Fruit fly (Drosophila melanogaster): ENCODE results near the gene CG6661.

Gene CG6661

DNA sequence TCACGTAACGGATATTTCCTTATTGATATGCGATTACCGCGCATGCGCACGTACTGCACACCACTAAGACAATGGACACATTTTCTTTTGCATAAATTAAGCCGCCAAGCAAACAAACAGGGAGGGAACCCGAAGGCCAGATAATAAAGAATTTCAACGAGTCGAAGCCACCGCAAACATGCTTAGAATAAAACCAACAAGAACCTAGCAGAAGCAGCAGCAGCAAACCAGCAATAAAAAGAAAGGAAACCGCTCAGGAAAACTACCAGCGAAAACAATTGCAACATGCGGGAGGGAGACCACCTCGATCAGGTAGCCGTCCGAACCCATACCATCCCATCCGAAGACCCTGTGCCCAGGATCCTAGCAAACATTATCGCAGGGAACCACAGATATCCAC lies 42.0 kb downstream of the CG6661 start:
- TF ChIP-seq tll (GFP tag; optimal IDR thresholded peaks at IDR 0.05) (peak in 1 of 2 experiments; percentile 75), Bdp1 (GFP tag; optimal IDR thresholded peaks at IDR 0.05) (no peak), cad (GFP tag; optimal IDR thresholded peaks at IDR 0.05) (peak; percentile 82), CG15479 (GFP tag; optimal IDR thresholded peaks at IDR 0.05) (peak; percentile 90), Elba2 (GFP tag; optimal IDR thresholded peaks at IDR 0.05) (peak; percentile 10), kni (GFP tag; optimal IDR thresholded peaks at IDR 0.05) (peak; percentile 74), CG18764 (GFP tag; optimal IDR thresholded peaks at IDR 0.05) (no peak), prd (optimal IDR thresholded peaks at IDR 0.05) (no peak), prd (GFP tag; IDR thresholded peaks at IDR 0.05) (peak; percentile 7; the same call in 1 of the 3 replicates), CG31441 (GFP tag; IDR thresholded peaks at IDR 0.05) (no peak), vvl (GFP tag; IDR thresholded peaks at IDR 0.05) (peak; percentile 56), pfk (GFP tag; optimal IDR thresholded peaks at IDR 0.05) (no peak), D (optimal IDR thresholded peaks at IDR 0.05) (peak; percentile 29), D (GFP tag; optimal IDR thresholded peaks at IDR 0.05) (no peak), insv (GFP tag; optimal IDR thresholded peaks at IDR 0.05) (peak in 1 of 2 experiments; percentile 47), CG3726 (GFP tag; IDR thresholded peaks at IDR 0.05) (0 out of 3 replicates have a peak, but pooled peaks have one; percentile 15), nom (GFP tag; optimal IDR thresholded peaks at IDR 0.05) (no peak), CG17912 (GFP tag; optimal IDR thresholded peaks at IDR 0.05) (no peak), zen (tag; optimal IDR thresholded peaks at IDR 0.05) (peak; percentile 13), CG15011 (GFP tag; optimal IDR thresholded peaks at IDR 0.05) (no peak), CG10959 (GFP tag; IDR thresholded peaks at IDR 0.05) (no peak)

DNA sequence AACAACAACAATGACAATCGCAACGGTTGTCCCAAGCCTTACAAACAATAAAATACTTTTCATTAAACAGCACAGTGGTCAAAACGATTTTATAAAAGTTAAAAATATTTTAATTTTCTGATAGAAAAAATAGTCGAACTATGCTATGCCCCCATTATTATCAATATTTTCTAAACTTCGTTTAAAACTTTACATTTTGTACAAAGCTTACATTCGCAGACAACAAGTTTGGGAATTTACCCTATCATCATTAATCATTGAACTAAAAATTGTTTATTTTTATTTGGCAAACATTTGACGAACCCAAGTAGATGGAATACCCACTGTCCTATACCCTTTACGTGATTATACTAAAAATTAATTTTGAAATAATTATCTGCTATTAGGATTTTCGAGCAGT lies 43.7 kb downstream of the CG6661 start:
- TF ChIP-seq CG2202 (tag; optimal IDR thresholded peaks at IDR 0.05), result no peak
- peak; percentile 55 for TF ChIP-seq sens (GFP tag)
- TF ChIP-seq lola (GFP tag; optimal IDR thresholded peaks at IDR 0.05), result no peak
- TF ChIP-seq eyg (GFP tag; optimal IDR thresholded peaks at IDR 0.05), result no peak
- TF ChIP-seq CG7963 (GFP tag; IDR thresholded peaks at IDR 0.05; ENCODE audit: partially characterized antibody), result no peak

- TF ChIP-seq repo (GFP tag; optimal IDR thresholded peaks at IDR 0.05) (no peak), CG11696 (GFP tag; IDR thresholded peaks at IDR 0.05) (peak; percentile 28; the same call in 1 of the 2 replicates), CG12769 (tag; optimal IDR thresholded peaks at IDR 0.05) (no peak), CG13296 (GFP tag; optimal IDR thresholded peaks at IDR 0.05) (no peak), Bteb2 (GFP tag; optimal IDR thresholded peaks at IDR 0.05) (no peak)
Observed at dm6 chr3L:14079224-14079623, 44.6 kb downstream of the CG6661 start.

DNA sequence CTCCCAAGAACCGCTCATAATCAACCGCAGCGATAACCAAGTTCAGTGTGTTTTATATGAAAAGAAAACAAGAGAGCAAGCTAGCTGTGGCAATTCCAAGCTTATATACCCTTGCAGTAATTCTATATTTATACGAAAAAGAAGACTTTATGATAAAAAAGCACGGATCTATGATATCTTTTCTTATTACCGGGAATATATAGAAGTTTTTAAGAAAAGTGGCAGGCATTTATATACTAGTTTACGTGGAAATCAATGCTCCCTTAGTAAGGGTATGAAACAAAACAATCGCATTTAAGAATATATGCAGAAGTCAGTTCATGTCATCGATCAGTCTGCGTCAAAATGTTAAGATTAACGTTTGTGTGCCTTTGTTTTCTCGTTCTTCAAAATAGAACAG lies 48.7 kb downstream of the CG6661 start, which contains the start of gene CG8100:
Gene CG8100, plus strand, starts transcription at position 333 of the 400 bp plus-strand sequence.
- TF ChIP-seq grn (GFP tag; optimal IDR thresholded peaks at IDR 0.05), result no peak
- no peak for TF ChIP-seq Antp (GFP tag; optimal IDR thresholded peaks at IDR 0.05)
- TF ChIP-seq hb (GFP tag; IDR thresholded peaks at IDR 0.05; ENCODE audit: partially characterized antibody), result no peak
- TF ChIP-seq PHDP (tag; optimal IDR thresholded peaks at IDR 0.05), result no peak
- TF ChIP-seq CTCF (GFP tag; optimal IDR thresholded peaks at IDR 0.05), result no peak
- TF ChIP-seq danr (GFP tag; IDR thresholded peaks at IDR 0.05), result no peak
- no peak for TF ChIP-seq HmgZ (tag; optimal IDR thresholded peaks at IDR 0.05)
- peak; percentile 53 for TF ChIP-seq D19A (tag; optimal IDR thresholded peaks at IDR 0.05)
- no peak for TF ChIP-seq MBD-R2 (GFP tag; IDR thresholded peaks at IDR 0.05)
- TF ChIP-seq sens (GFP tag), result peak; percentile 6
- TF ChIP-seq Tbp (GFP tag; optimal IDR thresholded peaks at IDR 0.05), result no peak
- TF ChIP-seq CkIIα-i1 (GFP tag; IDR thresholded peaks at IDR 0.05), result no peak
- no peak for TF ChIP-seq oc (tag; optimal IDR thresholded peaks at IDR 0.05)
- TF ChIP-seq onecut (GFP tag; IDR thresholded peaks at IDR 0.05), result no peak
- no peak for TF ChIP-seq CG7556 (GFP tag; optimal IDR thresholded peaks at IDR 0.05)
- TF ChIP-seq az2 (GFP tag; optimal IDR thresholded peaks at IDR 0.05), result no peak
- no peak for TF ChIP-seq ap (GFP tag; IDR thresholded peaks at IDR 0.05)
- no peak for TF ChIP-seq CG10565 (GFP tag; optimal IDR thresholded peaks at IDR 0.05)
- no peak for TF ChIP-seq CG17912 (GFP tag; optimal IDR thresholded peaks at IDR 0.05)
- TF ChIP-seq CG4404 (GFP tag; IDR thresholded peaks at IDR 0.05), result no peak
- no peak for TF ChIP-seq CG3995 (GFP tag; optimal IDR thresholded peaks at IDR 0.05)
